Worm (Caenorhabditis elegans) whole organism, L4 larva: ENCODE data around the gene amt-1.

Source experiments
- ama-1 ChIP-seq: fragments of 150-350 bp; optimal IDR thresholded peaks from 2 replicates; lab custom pipeline; 2014; ENCODE audit warnings: inconsistent platforms, mixed read lengths
- attf-4 ChIP-seq: sonication (generic microtip); optimal IDR thresholded peaks from 3 replicates; lab custom pipeline; 2017; ENCODE audit warnings: missing biosample characterization, missing genetic modification characterization
- dmd-6 ChIP-seq: fragments of 200-800 bp; sonication (Bioruptor generic); IDR thresholded peaks from 2 replicates; pipeline ENCODE4 v1.3.6; 2022; ENCODE audit warnings: missing genetic modification reagents, missing genetic modification characterization, missing compliant biosample characterization
- dve-1 ChIP-seq: sonication (generic microtip); optimal IDR thresholded peaks from 2 replicates; lab custom pipeline; 2017; ENCODE audit warnings: antibody characterized with exemption, mild to moderate bottlenecking, missing genetic modification characterization, missing compliant biosample characterization; ENCODE audit not compliant: insufficient read depth
- nhr-28 ChIP-seq: fragments of 150-350 bp; optimal IDR thresholded peaks from 2 replicates; lab custom pipeline; 2014; ENCODE audit warnings: missing biosample characterization, missing genetic modification characterization
- pqm-1 ChIP-seq: sonication (generic microtip); optimal IDR thresholded peaks from 2 replicates; lab custom pipeline; 2017; ENCODE audit warnings: missing biosample characterization, missing genetic modification characterization
- skn-1 ChIP-seq: fragments of 150-350 bp; optimal IDR thresholded peaks from 2 replicates; lab custom pipeline; 2014; ENCODE audit warnings: missing biosample characterization, missing genetic modification characterization
- vab-7 ChIP-seq: fragments of 200-800 bp; sonication (Bioruptor generic); IDR thresholded peaks from 2 replicates; pipeline ENCODE4 v1.3.6; 2022; ENCODE audit warnings: missing genetic modification reagents, missing genetic modification characterization, missing compliant biosample characterization

ce11 chrX:4526412-4526811 is 44.8 kb upstream of the amt-1 start:
- TF ChIP-seq nhr-28 (no peak), vab-7 (no peak), pqm-1 (tag; lab: Kevin White, UChicago) (no peak), attf-4 (tag; lab: Kevin White, UChicago) (no peak), skn-1 (tag; lab: Kevin White, UChicago) (no peak), ama-1 (lab: Kevin White, UChicago) (no peak), dve-1 (tag; lab: Kevin White, UChicago) (peak; percentile 43), dmd-6 (GFP tag; lab: Robert Waterston, UW) (no peak)
